Worm (Caenorhabditis elegans) whole organism, L4 larva: ENCODE data around the gene daf-42.

ENCODE experiments used
- F49E8.2 ChIP-seq: sonication (generic microtip); optimal IDR thresholded peaks from 2 replicates; lab custom pipeline; 2016; ENCODE audit warnings: missing compliant biosample characterization, mild to moderate bottlenecking, missing genetic modification characterization, borderline replicate concordance
- ZK546.5 ChIP-seq, 2 experiments: sonication (generic microtip); optimal IDR thresholded peaks; 2 replicates each; lab custom pipeline; 2017; ENCODE audit warnings: missing biosample characterization in 2 of 2, missing genetic modification characterization in 2 of 2
- aly-2 ChIP-seq: sonication (generic microtip); optimal IDR thresholded peaks from 2 replicates; lab custom pipeline; 2018; ENCODE audit warnings: missing biosample characterization, missing genetic modification characterization
- cey-2 ChIP-seq: sonication (generic microtip); optimal IDR thresholded peaks from 3 replicates; lab custom pipeline; 2017; ENCODE audit warnings: missing genetic modification characterization, mild to moderate bottlenecking, missing compliant biosample characterization, antibody characterized with exemption, borderline replicate concordance; ENCODE audit not compliant: insufficient read depth
- lin-13 ChIP-seq: fragments of 150-350 bp; optimal IDR thresholded peaks from 2 replicates; lab custom pipeline; 2014; ENCODE audit warnings: missing biosample characterization, missing genetic modification reagents, missing genetic modification characterization
- mes-2 ChIP-seq: sonication (generic microtip); optimal IDR thresholded peaks from 2 replicates; lab custom pipeline; 2016; ENCODE audit warnings: missing genotype, mild to moderate bottlenecking, missing genetic modification characterization, missing compliant biosample characterization; ENCODE audit not compliant: poor library complexity, severe bottlenecking
- nhr-102 ChIP-seq: sonication (generic microtip); optimal IDR thresholded peaks from 2 replicates; lab custom pipeline; 2016; ENCODE audit warnings: mild to moderate bottlenecking, missing genetic modification characterization, moderate library complexity, missing compliant biosample characterization
- nhr-25 ChIP-seq: sonication (generic microtip); optimal IDR thresholded peaks from 2 replicates; lab custom pipeline; 2017; ENCODE audit warnings: missing genetic modification characterization, mild to moderate bottlenecking, missing compliant biosample characterization, antibody characterized with exemption, moderate library complexity, borderline replicate concordance; ENCODE audit not compliant: insufficient read depth
- nhr-41 ChIP-seq: fragments of 200-800 bp; sonication (Bioruptor generic); IDR thresholded peaks from 2 replicates; pipeline ENCODE4 v1.3.6; 2022; ENCODE audit warnings: missing genetic modification reagents, missing genetic modification characterization, missing compliant biosample characterization
- unc-39 ChIP-seq: sonication (generic microtip); optimal IDR thresholded peaks from 2 replicates; lab custom pipeline; 2017; ENCODE audit warnings: missing biosample characterization, missing genetic modification characterization

DNA sequence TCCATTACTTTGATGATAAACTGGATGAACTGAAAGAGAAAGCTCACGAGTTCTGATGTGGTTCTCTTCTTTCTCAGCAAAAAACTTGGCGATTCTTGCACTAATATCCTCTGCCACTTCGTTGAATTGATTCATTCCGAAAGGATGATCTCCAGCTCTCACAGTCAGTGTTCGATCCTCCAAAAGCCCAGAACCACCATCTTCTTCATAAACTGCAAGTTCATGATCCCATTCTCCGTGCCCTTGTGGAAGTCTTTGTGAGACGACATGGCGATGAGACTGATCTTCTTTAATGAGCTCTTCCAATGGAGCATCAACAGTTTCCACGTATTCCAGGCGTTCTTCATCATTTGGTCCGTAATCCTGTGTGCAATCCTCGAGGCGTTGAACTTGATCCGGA, 21.7 kb downstream of the daf-42 start:
- no peak for TF ChIP-seq cey-2
- TF ChIP-seq nhr-41 (GFP tag; lab: Robert Waterston, UW) = no peak
- no peak for TF ChIP-seq mes-2 (tag; lab: Kevin White, UChicago)
- no peak for TF ChIP-seq lin-13 (GFP tag; lab: Kevin White, UChicago)
- TF ChIP-seq unc-39 (tag; lab: Kevin White, UChicago) = no peak
- TF ChIP-seq nhr-25 (tag; lab: Kevin White, UChicago) = no peak
- no peak for TF ChIP-seq nhr-102 (tag; lab: Kevin White, UChicago)
- TF ChIP-seq ZK546.5 (tag; optimal IDR thresholded peaks at IDR 0.05; lab: Kevin White, UChicago) = no peak
- TF ChIP-seq aly-2 (tag; lab: Kevin White, UChicago) = no peak
- TF ChIP-seq F49E8.2 (tag; lab: Kevin White, UChicago) = no peak
